Worm (Caenorhabditis elegans): ENCODE results near the gene arp-6.
A peak's percentile ranks its signal among the peaks of the same experiment; 100 is the strongest.

Gene arp-6

ce11 chrII:8039416-8039815 is 2.3 kb upstream of the arp-6 start, which contains the start of the genes ubh-4 and algn-6:
Gene ubh-4, minus strand, starts transcription at chrII:8039597.
Gene algn-6, plus strand, starts transcription at chrII:8039802.
- TF ChIP-seq ztf-23 (GFP tag; IDR thresholded peaks at IDR 0.05) (no peak), med-1 (GFP tag; optimal IDR thresholded peaks at IDR 0.05; ENCODE audit: insufficient read depth) (no peak), cog-1 (tag; optimal IDR thresholded peaks at IDR 0.05) (no peak), T22C8.4 (GFP tag; IDR thresholded peaks at IDR 0.05) (no peak), flt-1 (GFP tag; IDR thresholded peaks at IDR 0.05) (no peak), ztf-29 (GFP tag; IDR thresholded peaks at IDR 0.05) (no peak), tab-1 (GFP tag; IDR thresholded peaks at IDR 0.05) (no peak), ref-1 (GFP tag; conservative IDR thresholded peaks at IDR 0.05) (no peak), klf-2 (GFP tag; conservative IDR thresholded peaks at IDR 0.05) (no peak)

DNA sequence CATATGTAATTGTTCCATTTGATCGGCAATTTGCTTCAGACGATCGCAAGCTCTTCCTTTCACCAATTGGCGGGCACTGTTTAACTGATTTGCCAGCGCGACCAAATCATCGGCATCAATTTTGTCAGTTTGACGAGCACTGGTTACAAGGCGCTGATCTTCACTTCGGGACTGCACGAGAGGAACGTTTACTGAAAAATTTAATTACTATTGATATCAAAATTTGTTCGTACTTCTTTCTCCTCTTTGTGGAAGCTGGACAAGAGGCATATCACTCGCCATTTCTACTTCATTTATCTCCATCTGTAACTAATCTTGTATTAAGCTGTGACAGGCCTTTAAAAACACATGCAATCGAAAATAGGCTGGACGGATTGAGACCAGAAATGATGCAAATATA is 717 bp upstream of the arp-6 start, which contains the start of gene C08B11.9:
Gene C08B11.9, minus strand, starts transcription at position 307 of the 400 bp plus-strand sequence.
- no peak for TF ChIP-seq tab-1 (GFP tag; IDR thresholded peaks at IDR 0.05)
- no peak for TF ChIP-seq klf-2 (GFP tag; conservative IDR thresholded peaks at IDR 0.05)
- TF ChIP-seq ztf-29 (GFP tag; IDR thresholded peaks at IDR 0.05) = no peak
- TF ChIP-seq med-1 (GFP tag; optimal IDR thresholded peaks at IDR 0.05; ENCODE audit: insufficient read depth) = no peak
- no peak for TF ChIP-seq ztf-23 (GFP tag; IDR thresholded peaks at IDR 0.05)
- no peak for TF ChIP-seq flt-1 (GFP tag; IDR thresholded peaks at IDR 0.05)
- TF ChIP-seq ref-1 (GFP tag; conservative IDR thresholded peaks at IDR 0.05) = no peak
- TF ChIP-seq cog-1 (tag; optimal IDR thresholded peaks at IDR 0.05) = no peak
- TF ChIP-seq T22C8.4 (GFP tag; IDR thresholded peaks at IDR 0.05) = no peak

DNA sequence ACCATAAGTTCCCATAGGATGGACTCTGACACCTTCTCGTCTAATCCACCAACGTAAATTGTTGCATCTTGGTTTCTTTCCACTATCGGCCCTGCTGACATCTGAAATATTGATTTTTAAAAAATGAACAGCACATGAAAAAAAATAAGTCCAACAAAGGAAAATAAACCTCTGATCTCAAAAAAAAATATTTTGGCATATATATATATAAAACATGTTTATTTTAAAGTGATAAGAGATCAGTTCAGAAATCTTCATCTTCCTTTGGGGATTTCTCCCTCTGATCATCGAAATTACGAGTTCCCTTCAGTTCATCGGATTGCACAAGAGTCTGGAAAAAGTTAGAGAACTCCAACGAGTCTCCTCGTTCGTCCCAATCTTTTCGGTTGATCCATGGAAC is 1.5 kb downstream of the arp-6 start, which contains the start of gene sap-49:
Gene sap-49, minus strand, starts transcription at position 101 of the 400 bp plus-strand sequence.
- TF ChIP-seq flt-1 (GFP tag; IDR thresholded peaks at IDR 0.05) = no peak
- no peak for TF ChIP-seq cog-1 (tag; optimal IDR thresholded peaks at IDR 0.05)

DNA sequence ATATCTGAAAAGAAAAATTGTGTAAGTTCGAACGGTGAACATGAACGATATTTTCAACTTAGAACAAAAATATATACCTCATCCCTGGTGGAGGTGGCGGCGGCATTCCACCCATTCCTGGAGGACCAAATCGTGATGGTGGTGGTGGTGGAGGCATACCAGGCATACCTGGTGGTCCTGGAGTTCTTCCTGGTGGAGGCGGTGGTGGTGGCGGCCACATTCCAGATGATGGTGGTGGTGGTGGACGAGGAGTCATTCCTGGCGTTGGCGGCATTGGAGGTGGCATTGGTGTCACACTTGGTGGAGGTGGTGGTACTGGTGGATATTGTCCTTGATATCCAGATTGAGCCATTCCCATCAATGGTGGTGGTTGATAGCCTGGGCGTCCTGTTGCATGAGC is 2.5 kb downstream of the arp-6 start:
- TF ChIP-seq T22C8.4 (GFP tag; IDR thresholded peaks at IDR 0.05) (no peak), med-1 (GFP tag; optimal IDR thresholded peaks at IDR 0.05; ENCODE audit: insufficient read depth) (no peak), tab-1 (GFP tag; IDR thresholded peaks at IDR 0.05) (no peak), ztf-23 (GFP tag; IDR thresholded peaks at IDR 0.05) (no peak), klf-2 (GFP tag; conservative IDR thresholded peaks at IDR 0.05) (no peak), ztf-29 (GFP tag; IDR thresholded peaks at IDR 0.05) (no peak), ref-1 (GFP tag; conservative IDR thresholded peaks at IDR 0.05) (no peak), flt-1 (GFP tag; IDR thresholded peaks at IDR 0.05) (no peak)

ce11 chrII:8034008-8034407 is 3.1 kb downstream of the arp-6 start:
- TF ChIP-seq tab-1 (GFP tag; IDR thresholded peaks at IDR 0.05) (no peak), flt-1 (GFP tag; IDR thresholded peaks at IDR 0.05) (no peak)

ce11 chrII:8032657-8033056 is 4.5 kb downstream of the arp-6 start, which contains the start of gene nrf-6:
Gene nrf-6, minus strand, starts transcription at chrII:8032708.
- TF ChIP-seq flt-1 (GFP tag; IDR thresholded peaks at IDR 0.05) (no peak), ztf-29 (GFP tag; IDR thresholded peaks at IDR 0.05) (no peak)

DNA sequence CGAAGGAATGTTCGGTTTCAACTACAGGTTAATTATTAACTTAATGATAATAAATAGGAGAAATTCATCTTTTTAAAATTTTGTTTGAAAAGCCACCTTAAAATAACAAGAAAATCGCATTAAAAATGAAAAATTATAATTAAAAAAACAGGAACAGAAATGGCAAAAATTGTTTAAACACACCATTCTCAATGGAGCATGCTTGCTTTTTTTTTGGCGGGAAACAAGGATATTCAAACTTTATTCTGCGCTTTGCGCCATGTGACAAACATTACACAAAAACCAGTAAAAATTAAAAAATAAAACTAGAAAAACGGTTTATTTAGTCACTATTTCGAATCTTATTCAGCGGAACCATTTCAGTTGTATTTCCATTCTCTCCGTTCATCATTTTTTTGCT is 8.4 kb downstream of the arp-6 start:
- no peak for TF ChIP-seq med-1 (GFP tag; optimal IDR thresholded peaks at IDR 0.05; ENCODE audit: insufficient read depth)
- no peak for TF ChIP-seq tab-1 (GFP tag; IDR thresholded peaks at IDR 0.05)
- TF ChIP-seq ztf-29 (GFP tag; IDR thresholded peaks at IDR 0.05) = no peak
- TF ChIP-seq flt-1 (GFP tag; IDR thresholded peaks at IDR 0.05) = no peak
- TF ChIP-seq ztf-23 (GFP tag; IDR thresholded peaks at IDR 0.05) = no peak
- no peak for TF ChIP-seq T22C8.4 (GFP tag; IDR thresholded peaks at IDR 0.05)
- TF ChIP-seq klf-2 (GFP tag; conservative IDR thresholded peaks at IDR 0.05) = no peak
- no peak for TF ChIP-seq cog-1 (tag; optimal IDR thresholded peaks at IDR 0.05)
- no peak for TF ChIP-seq ref-1 (GFP tag; conservative IDR thresholded peaks at IDR 0.05)

ce11 chrII:8028246-8028694 is 8.9 kb downstream of the arp-6 start:
- TF ChIP-seq klf-2 (GFP tag; conservative IDR thresholded peaks at IDR 0.05) (no peak), T22C8.4 (GFP tag; IDR thresholded peaks at IDR 0.05) (peak; percentile 62), flt-1 (GFP tag; IDR thresholded peaks at IDR 0.05) (peak; percentile 74; the same call in 1 of the 2 replicates), ztf-29 (GFP tag; IDR thresholded peaks at IDR 0.05) (peak; percentile 60; the same call in 1 of the 2 replicates), cog-1 (tag; optimal IDR thresholded peaks at IDR 0.05) (peak; percentile 77), ztf-23 (GFP tag; IDR thresholded peaks at IDR 0.05) (peak; percentile 79)

ce11 chrII:8027663-8028062 is 9.5 kb downstream of the arp-6 start, which contains the start of gene swsn-7:
Gene swsn-7, minus strand, starts transcription at chrII:8027763.
- TF ChIP-seq T22C8.4 (GFP tag; IDR thresholded peaks at IDR 0.05) = no peak
- no peak for TF ChIP-seq tab-1 (GFP tag; IDR thresholded peaks at IDR 0.05)
- TF ChIP-seq ref-1 (GFP tag; conservative IDR thresholded peaks at IDR 0.05) = no peak
- no peak for TF ChIP-seq med-1 (GFP tag; optimal IDR thresholded peaks at IDR 0.05; ENCODE audit: insufficient read depth)
- TF ChIP-seq ztf-23 (GFP tag; IDR thresholded peaks at IDR 0.05) = no peak
- no peak for TF ChIP-seq ztf-29 (GFP tag; IDR thresholded peaks at IDR 0.05)
- no peak for TF ChIP-seq flt-1 (GFP tag; IDR thresholded peaks at IDR 0.05)
- TF ChIP-seq cog-1 (tag; optimal IDR thresholded peaks at IDR 0.05) = no peak
- no peak for TF ChIP-seq klf-2 (GFP tag; conservative IDR thresholded peaks at IDR 0.05)

DNA sequence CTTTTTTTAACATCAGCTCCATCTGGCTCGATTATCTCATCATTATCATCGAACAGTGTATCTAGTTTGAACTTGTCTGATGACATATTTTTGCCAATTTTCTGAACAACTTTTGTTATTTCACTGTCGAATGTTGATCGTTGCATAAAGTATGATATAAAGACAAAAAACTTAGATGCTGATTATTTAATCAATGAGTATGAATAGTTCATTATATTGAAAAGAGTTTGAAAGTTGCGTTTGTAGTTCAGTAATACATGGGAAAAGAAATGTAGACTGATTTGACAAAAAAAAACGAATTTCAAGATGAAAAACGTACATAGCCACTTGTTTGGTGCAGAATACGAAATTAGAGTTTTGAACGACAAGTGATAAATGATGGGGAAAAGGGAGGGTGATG is 14.7 kb downstream of the arp-6 start, which contains the start of gene hda-2:
Gene hda-2, minus strand, starts transcription at position 101 of the 400 bp plus-strand sequence.
- TF ChIP-seq tab-1 (GFP tag; IDR thresholded peaks at IDR 0.05) (no peak), flt-1 (GFP tag; IDR thresholded peaks at IDR 0.05) (no peak), ztf-23 (GFP tag; IDR thresholded peaks at IDR 0.05) (no peak), cog-1 (tag; optimal IDR thresholded peaks at IDR 0.05) (no peak), med-1 (GFP tag; optimal IDR thresholded peaks at IDR 0.05; ENCODE audit: insufficient read depth) (no peak), klf-2 (GFP tag; conservative IDR thresholded peaks at IDR 0.05) (no peak), T22C8.4 (GFP tag; IDR thresholded peaks at IDR 0.05) (no peak), ref-1 (GFP tag; conservative IDR thresholded peaks at IDR 0.05) (no peak)

Data from whole organism, midembryonic.